Worm (Caenorhabditis elegans) whole organism, early embryonic: ENCODE measurements around the gene pfkb-1.2.

ENCODE experiments used
- B0310.2 ChIP-seq: sonication (generic microtip); optimal IDR thresholded peaks from 2 replicates; lab custom pipeline; 2016; ENCODE audit warnings: mild to moderate bottlenecking, missing genetic modification characterization, missing compliant biosample characterization
- F13C5.2 ChIP-seq: sonication (generic microtip); optimal IDR thresholded peaks from 2 replicates; lab custom pipeline; 2017; ENCODE audit warnings: mild to moderate bottlenecking, missing genetic modification characterization, inconsistent platforms, missing compliant biosample characterization
- aly-1 ChIP-seq: sonication (generic microtip); optimal IDR thresholded peaks from 2 replicates; lab custom pipeline; 2016; ENCODE audit warnings: missing genetic modification characterization, missing compliant biosample characterization
- ama-1 ChIP-seq: fragments of 150-350 bp; optimal IDR thresholded peaks from 2 replicates; lab custom pipeline; 2014
- ceh-13 ChIP-seq: fragments of 200-800 bp; sonication (Bioruptor generic); optimal IDR thresholded peaks from 2 replicates; lab custom pipeline; 2018; ENCODE audit warnings: mild to moderate bottlenecking, missing genetic modification characterization, missing compliant biosample characterization
- ceh-36 ChIP-seq: sonication (generic microtip); optimal IDR thresholded peaks from 2 replicates; lab custom pipeline; 2016; ENCODE audit warnings: missing genetic modification characterization, inconsistent platforms, missing compliant biosample characterization
- ets-7 ChIP-seq: sonication (generic microtip); optimal IDR thresholded peaks from 2 replicates; lab custom pipeline; 2016; ENCODE audit warnings: missing genotype, missing genetic modification characterization, missing compliant biosample characterization
- flt-1 ChIP-seq: fragments of 200-800 bp; sonication (Bioruptor generic); IDR thresholded peaks from 2 replicates; pipeline ENCODE4 v1.3.6; 2022; ENCODE audit warnings: missing genetic modification characterization, missing compliant biosample characterization
- hmbx-1 ChIP-seq: sonication (generic microtip); optimal IDR thresholded peaks from 2 replicates; lab custom pipeline; 2016; ENCODE audit warnings: mild to moderate bottlenecking, missing genetic modification characterization, missing compliant biosample characterization
- hmg-4 ChIP-seq: fragments of 200-800 bp; sonication (Bioruptor generic); optimal IDR thresholded peaks from 2 replicates; lab custom pipeline; 2018; ENCODE audit warnings: mild to moderate bottlenecking, missing genetic modification characterization, missing compliant biosample characterization
- hnd-1 ChIP-seq: sonication (generic microtip); optimal IDR thresholded peaks from 2 replicates; lab custom pipeline; 2016; ENCODE audit warnings: missing genetic modification characterization, missing compliant biosample characterization
- pes-1 ChIP-seq: fragments of 200-800 bp; sonication (Bioruptor generic); IDR thresholded peaks from 2 replicates; pipeline ENCODE4 v1.3.6; 2022; ENCODE audit warnings: missing genetic modification reagents, missing genetic modification characterization, missing compliant biosample characterization
- scrt-1 ChIP-seq: fragments of 200-800 bp; sonication (Bioruptor generic); IDR thresholded peaks from 2 replicates; pipeline ENCODE4 v1.3.6; 2022; ENCODE audit warnings: missing genetic modification characterization, missing compliant biosample characterization
- sea-1 ChIP-seq: fragments of 200-800 bp; sonication (Bioruptor generic); conservative IDR thresholded peaks from 2 replicates; pipeline ENCODE4 v1.3.6; 2022; ENCODE audit warnings: missing genetic modification characterization, missing compliant biosample characterization
- tbx-11 ChIP-seq: fragments of 200-800 bp; sonication (Bioruptor generic); IDR thresholded peaks from 2 replicates; pipeline ENCODE4 v1.3.6; 2022; ENCODE audit warnings: missing genetic modification characterization, missing compliant biosample characterization
- tbx-37 ChIP-seq: fragments of 200-800 bp; sonication (Bioruptor generic); conservative IDR thresholded peaks from 2 replicates; pipeline ENCODE4 v1.3.6; 2022; ENCODE audit warnings: missing genetic modification reagents, missing genetic modification characterization, missing compliant biosample characterization
- tra-4 ChIP-seq: sonication (generic microtip); optimal IDR thresholded peaks from 2 replicates; lab custom pipeline; 2017; ENCODE audit warnings: missing genetic modification characterization, missing compliant biosample characterization

pfkb-1.2 gene

ce11 chrIV:5985823-5986222 is 44.1 kb downstream of the pfkb-1.2 start:
- no peak for TF ChIP-seq scrt-1
- no peak for TF ChIP-seq pes-1 (GFP tag; lab: Robert Waterston, UW)
- TF ChIP-seq ceh-13 (GFP tag; lab: Kevin White, UChicago): no peak
- TF ChIP-seq tbx-11 (GFP tag; lab: Robert Waterston, UW): no peak

DNA sequence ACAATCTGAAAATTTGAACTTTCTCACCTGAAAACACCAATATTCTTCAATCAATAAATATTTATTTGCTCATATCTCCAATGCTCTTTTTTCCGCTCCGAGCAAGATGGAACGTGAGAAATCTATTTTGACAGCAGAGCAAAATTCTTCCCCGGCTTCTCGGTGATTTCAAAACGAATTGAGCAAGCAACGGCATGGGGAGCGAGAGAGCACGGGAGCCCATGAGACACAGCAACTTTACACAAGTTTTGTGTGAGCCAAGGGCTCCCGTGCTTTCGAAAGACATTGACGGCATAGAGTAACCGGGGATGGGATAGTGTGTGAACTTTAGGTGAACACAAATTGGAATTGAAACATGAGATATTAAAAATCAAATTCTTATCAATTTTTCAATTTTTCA is 45.1 kb downstream of the pfkb-1.2 start:
- no peak for TF ChIP-seq tbx-37 (GFP tag; lab: Robert Waterston, UW)

DNA sequence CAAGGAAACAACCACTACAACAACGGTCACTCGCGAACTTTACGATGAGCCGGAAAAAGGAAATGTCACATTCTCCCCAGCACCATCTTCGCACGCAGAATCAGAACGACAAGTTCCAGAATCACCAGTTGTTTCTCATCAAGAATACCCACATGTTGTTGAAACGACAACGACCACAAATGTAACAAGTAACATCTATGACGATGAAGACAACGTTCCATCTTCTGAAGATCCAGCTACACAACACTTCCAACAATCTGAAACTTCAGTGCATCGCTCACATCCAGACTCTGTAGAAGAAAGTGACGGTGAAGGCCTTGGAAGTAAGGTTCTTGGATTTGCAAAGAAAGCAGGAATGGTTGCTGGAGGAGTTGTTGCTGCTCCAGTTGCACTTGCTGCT is 48.8 kb downstream of the pfkb-1.2 start:
- TF ChIP-seq aly-1 (tag; lab: Kevin White, UChicago) (no peak), pes-1 (GFP tag; lab: Robert Waterston, UW) (no peak), ceh-13 (GFP tag; lab: Kevin White, UChicago) (no peak), B0310.2 (tag; lab: Kevin White, UChicago) (no peak), flt-1 (no peak), ama-1 (lab: Kevin White, UChicago) (no peak), ets-7 (no peak), sea-1 (no peak), tra-4 (no peak), ceh-36 (no peak), hmbx-1 (tag; lab: Kevin White, UChicago) (no peak), tbx-37 (GFP tag; lab: Robert Waterston, UW) (no peak), hmg-4 (GFP tag; lab: Kevin White, UChicago) (no peak), tbx-11 (GFP tag; lab: Robert Waterston, UW) (no peak), F13C5.2 (tag; lab: Kevin White, UChicago) (no peak), hnd-1 (tag; lab: Kevin White, UChicago) (no peak)
